Worm (Caenorhabditis elegans) whole organism, young adult: Measurements from ENCODE around the gene ZK863.8.

Experiments
- B0336.3 ChIP-seq: fragments of 200-800 bp; sonication (Bioruptor generic); IDR thresholded peaks from 2 replicates; pipeline ENCODE4 v1.3.6; 2022; ENCODE audit warnings: missing genetic modification characterization, missing compliant biosample characterization
- F49E8.2 ChIP-seq: sonication (generic microtip); optimal IDR thresholded peaks from 3 replicates; lab custom pipeline; 2017; ENCODE audit warnings: missing genetic modification characterization, mild to moderate bottlenecking, missing compliant biosample characterization, antibody characterized with exemption, moderate library complexity; ENCODE audit not compliant: insufficient read depth
- F57C9.4 ChIP-seq: sonication (generic microtip); optimal IDR thresholded peaks from 2 replicates; lab custom pipeline; 2017; ENCODE audit warnings: mild to moderate bottlenecking, missing genetic modification characterization, missing compliant biosample characterization
- K11D2.4 ChIP-seq: fragments of 200-800 bp; sonication (Bioruptor generic); IDR thresholded peaks from 2 replicates; pipeline ENCODE4 v1.3.6; 2022; ENCODE audit warnings: missing genetic modification reagents, missing genetic modification characterization, missing compliant biosample characterization
- T07F8.4 ChIP-seq: sonication (generic microtip); optimal IDR thresholded peaks from 2 replicates; lab custom pipeline; 2016; ENCODE audit warnings: mild to moderate bottlenecking, missing genetic modification characterization, moderate library complexity, missing compliant biosample characterization
- T26A5.8 ChIP-seq: sonication (generic microtip); optimal IDR thresholded peaks from 2 replicates; lab custom pipeline; 2016; ENCODE audit warnings: missing genetic modification characterization, missing compliant biosample characterization
- Y53G8AR.9 ChIP-seq: fragments of 200-800 bp; sonication (Bioruptor generic); conservative IDR thresholded peaks from 2 replicates; pipeline ENCODE4 v1.3.6; 2022; ENCODE audit warnings: missing genetic modification reagents, missing genetic modification characterization, missing compliant biosample characterization
- Y56A3A.18 ChIP-seq: fragments of 200-800 bp; sonication (Bioruptor generic); IDR thresholded peaks from 2 replicates; pipeline ENCODE4 v1.3.6; 2022; ENCODE audit warnings: missing genetic modification reagents, missing genetic modification characterization, missing compliant biosample characterization
- Y95B8A.8 ChIP-seq: fragments of 200-800 bp; sonication (Bioruptor generic); IDR thresholded peaks from 2 replicates; pipeline ENCODE4 v1.3.6; 2022; ENCODE audit warnings: missing genetic modification reagents, missing genetic modification characterization, missing compliant biosample characterization
- ama-1 ChIP-seq, 3 experiments: fragments of 150-350 bp in 1 of 3; sonication (generic microtip) in 2 of 3; optimal IDR thresholded peaks; 2 replicates each; lab custom pipeline; 2014 to 2018; ENCODE audit warnings: missing biosample characterization in 2 of 3, missing genetic modification characterization in 2 of 3, missing genetic modification reagents in 2 of 3
- atf-7 ChIP-seq: sonication (generic microtip); optimal IDR thresholded peaks from 2 replicates; lab custom pipeline; 2017; ENCODE audit warnings: mild to moderate bottlenecking, missing genetic modification characterization, missing compliant biosample characterization
- attf-6 ChIP-seq: fragments of 200-800 bp; sonication (Bioruptor generic); IDR thresholded peaks from 2 replicates; pipeline ENCODE4 v1.3.6; 2022; ENCODE audit warnings: missing genetic modification reagents, missing genetic modification characterization, missing compliant biosample characterization
- bed-1 ChIP-seq: fragments of 200-800 bp; sonication (Bioruptor generic); IDR thresholded peaks from 2 replicates; pipeline ENCODE4 v1.3.6; 2022; ENCODE audit warnings: missing genetic modification reagents, missing genetic modification characterization, missing compliant biosample characterization
- ceh-100 ChIP-seq: fragments of 200-800 bp; sonication (Bioruptor generic); IDR thresholded peaks from 2 replicates; pipeline ENCODE4 v1.3.6; 2022; ENCODE audit warnings: missing genetic modification reagents, missing genetic modification characterization, missing compliant biosample characterization
- ceh-40 ChIP-seq: fragments of 200-800 bp; sonication (Bioruptor generic); IDR thresholded peaks from 2 replicates; pipeline ENCODE4 v1.3.6; 2022; ENCODE audit warnings: missing genetic modification characterization, missing compliant biosample characterization
- ceh-58 ChIP-seq: fragments of 200-800 bp; sonication (Bioruptor generic); IDR thresholded peaks from 2 replicates; pipeline ENCODE4 v1.3.6; 2022; ENCODE audit warnings: missing genetic modification characterization, missing compliant biosample characterization
- ceh-91 ChIP-seq: fragments of 200-800 bp; sonication (Bioruptor generic); IDR thresholded peaks from 2 replicates; pipeline ENCODE4 v1.3.6; 2022; ENCODE audit warnings: missing genetic modification reagents, missing genetic modification characterization, missing compliant biosample characterization
- die-1 ChIP-seq: sonication (generic microtip); optimal IDR thresholded peaks from 2 replicates; lab custom pipeline; 2016; ENCODE audit warnings: missing genotype, mild to moderate bottlenecking, missing genetic modification characterization, missing compliant biosample characterization
- dpff-1 ChIP-seq: sonication (generic microtip); optimal IDR thresholded peaks from 2 replicates; lab custom pipeline; 2017; ENCODE audit warnings: mild to moderate bottlenecking, missing genetic modification characterization, missing compliant biosample characterization
- egl-44 ChIP-seq: fragments of 200-800 bp; sonication (Bioruptor generic); IDR thresholded peaks from 2 replicates; pipeline ENCODE4 v1.3.6; 2022; ENCODE audit warnings: missing genetic modification reagents, missing genetic modification characterization, missing compliant biosample characterization
- egrh-3 ChIP-seq: fragments of 200-800 bp; sonication (Bioruptor generic); IDR thresholded peaks from 2 replicates; pipeline ENCODE4 v1.3.6; 2022; ENCODE audit warnings: missing genetic modification reagents, missing genetic modification characterization, missing compliant biosample characterization
- him-1 ChIP-seq: sonication (generic microtip); optimal IDR thresholded peaks from 2 replicates; lab custom pipeline; 2016; ENCODE audit warnings: missing genotype, missing genetic modification reagents, missing genetic modification characterization, missing compliant biosample characterization
- hmg-1.2 ChIP-seq: fragments of 200-800 bp; sonication (Bioruptor generic); IDR thresholded peaks from 2 replicates; pipeline ENCODE4 v1.3.6; 2022; ENCODE audit warnings: missing genetic modification reagents, missing genetic modification characterization, missing compliant biosample characterization
- hrde-1 ChIP-seq: sonication (generic microtip); optimal IDR thresholded peaks from 2 replicates; lab custom pipeline; 2016; ENCODE audit warnings: missing genetic modification characterization, mild to moderate bottlenecking, missing compliant biosample characterization, moderate library complexity, missing genotype, missing genetic modification reagents, borderline replicate concordance
- lag-1 ChIP-seq: fragments of 200-800 bp; sonication (Bioruptor generic); IDR thresholded peaks from 2 replicates; pipeline ENCODE4 v1.3.6; 2022; ENCODE audit warnings: missing genetic modification reagents, missing genetic modification characterization, missing compliant biosample characterization
- let-526 ChIP-seq: fragments of 200-800 bp; sonication (Bioruptor generic); IDR thresholded peaks from 2 replicates; pipeline ENCODE4 v1.3.6; 2022; ENCODE audit warnings: missing genetic modification reagents, missing genetic modification characterization, missing compliant biosample characterization
- lin-35 ChIP-seq, 3 experiments: fragments of 150-350 bp in 2 of 3; sonication (generic microtip) in 1 of 3; optimal IDR thresholded peaks; 2 replicates each; lab custom pipeline; 2014 to 2018; ENCODE audit warnings: missing biosample characterization in 3 of 3, missing genetic modification characterization in 3 of 3, missing genetic modification reagents in 3 of 3
- madf-10 ChIP-seq: sonication (generic microtip); optimal IDR thresholded peaks from 2 replicates; lab custom pipeline; 2016; ENCODE audit warnings: mild to moderate bottlenecking, missing genetic modification characterization, missing compliant biosample characterization
- mel-28 ChIP-seq: sonication (generic microtip); optimal IDR thresholded peaks from 2 replicates; lab custom pipeline; 2016; ENCODE audit warnings: borderline replicate concordance, mild to moderate bottlenecking, missing genetic modification characterization, missing compliant biosample characterization
- mes-4 ChIP-seq: sonication (generic microtip); optimal IDR thresholded peaks from 2 replicates; lab custom pipeline; 2016; ENCODE audit warnings: missing genotype, missing genetic modification characterization, missing compliant biosample characterization
- mxl-1 ChIP-seq: sonication (generic microtip); optimal IDR thresholded peaks from 2 replicates; lab custom pipeline; 2016; ENCODE audit warnings: missing genetic modification characterization, missing compliant biosample characterization
- nfya-1 ChIP-seq: sonication (generic microtip); optimal IDR thresholded peaks from 2 replicates; lab custom pipeline; 2017; ENCODE audit warnings: antibody characterized with exemption, missing compliant biosample characterization, missing genetic modification characterization, borderline replicate concordance; ENCODE audit not compliant: insufficient read depth
- nfyb-1 ChIP-seq: fragments of 200-800 bp; sonication (Bioruptor generic); IDR thresholded peaks from 2 replicates; pipeline ENCODE4 v1.3.6; 2022; ENCODE audit warnings: missing genetic modification reagents, missing genetic modification characterization, missing compliant biosample characterization
- nhr-90 ChIP-seq: sonication (generic microtip); optimal IDR thresholded peaks from 2 replicates; lab custom pipeline; 2016; ENCODE audit warnings: missing genotype, mild to moderate bottlenecking, missing genetic modification characterization, missing compliant biosample characterization
- pbrm-1 ChIP-seq: fragments of 200-800 bp; sonication (Bioruptor generic); IDR thresholded peaks from 2 replicates; pipeline ENCODE4 v1.3.6; 2022; ENCODE audit warnings: missing genetic modification reagents, missing genetic modification characterization, missing compliant biosample characterization
- pha-4 ChIP-seq: fragments of 150-350 bp; sonication (generic microtip); optimal IDR thresholded peaks from 2 replicates; lab custom pipeline; 2014; ENCODE audit warnings: missing biosample characterization, missing genetic modification reagents, missing genetic modification characterization
- repo-1 ChIP-seq: sonication (generic microtip); optimal IDR thresholded peaks from 2 replicates; lab custom pipeline; 2017; ENCODE audit warnings: mild to moderate bottlenecking, missing genetic modification characterization, missing compliant biosample characterization
- snpc-1.3 ChIP-seq: sonication (generic microtip); optimal IDR thresholded peaks from 2 replicates; lab custom pipeline; 2017; ENCODE audit warnings: missing genetic modification characterization, mild to moderate bottlenecking, missing compliant biosample characterization, antibody characterized with exemption, moderate library complexity, missing genotype, missing genetic modification reagents; ENCODE audit not compliant: insufficient read depth
- snpc-4 ChIP-seq, 5 experiments: fragments of 150-350 bp in 1 of 5; sonication (generic microtip) in 4 of 5; optimal IDR thresholded peaks; 2 replicates each; lab custom pipeline; 2014 to 2018; ENCODE audit warnings: missing genetic modification characterization in 5 of 5, missing biosample characterization in 3 of 5, antibody characterized with exemption in 2 of 5, mild to moderate bottlenecking in 2 of 5, missing compliant biosample characterization in 2 of 5, missing genotype in 2 of 5, moderate library complexity in 2 of 5, missing genetic modification reagents in 1 of 5
- tlf-1 ChIP-seq: fragments of 200-800 bp; sonication (Bioruptor generic); optimal IDR thresholded peaks from 2 replicates; lab custom pipeline; 2018; ENCODE audit warnings: mild to moderate bottlenecking, missing genetic modification characterization, missing compliant biosample characterization
- unc-130 ChIP-seq: sonication (generic microtip); optimal IDR thresholded peaks from 2 replicates; lab custom pipeline; 2016; ENCODE audit warnings: missing genetic modification reagents, missing genetic modification characterization, missing compliant biosample characterization

Gene ZK863.8

ce11 chrV:12195845-12196244 is 8.5 kb upstream of the ZK863.8 start, which contains the start of gene ZK836.3:
Gene ZK836.3 (minus strand): TSS chrV:12195945.
- TF ChIP-seq lin-35 (GFP tag; optimal IDR thresholded peaks at IDR 0.05; lab: Kevin White, UChicago) (no peak), ceh-58 (GFP tag; lab: Robert Waterston, UW) (no peak), mel-28 (no peak), egrh-3 (no peak), dpff-1 (tag; lab: Kevin White, UChicago) (no peak), ceh-40 (GFP tag; lab: Robert Waterston, UW) (no peak), snpc-1.3 (tag; lab: Kevin White, UChicago) (no peak), pha-4 (tag; lab: Kevin White, UChicago) (no peak), madf-10 (tag; lab: Kevin White, UChicago) (no peak), repo-1 (tag; lab: Kevin White, UChicago) (no peak), lag-1 (no peak), him-1 (tag; lab: Kevin White, UChicago) (no peak), K11D2.4 (GFP tag; lab: Robert Waterston, UW) (no peak), B0336.3 (GFP tag; lab: Robert Waterston, UW) (no peak)

- TF ChIP-seq nfya-1 (no peak), Y95B8A.8 (0 out of 2 replicates have a peak, but pooled peaks have one; percentile 7), Y53G8AR.9 (GFP tag; lab: Robert Waterston, UW) (0 out of 2 replicates have a peak, but pooled peaks have one; percentile 14)
These were observed 7.0 kb upstream of the ZK863.8 start, which contains the start of gene ogdh-2 for ce11 chrV:12194275-12194674. Gene ogdh-2 (plus strand): TSS chrV:12194507.

- 0 out of 2 replicates have a peak, but pooled peaks have one; percentile 36 for TF ChIP-seq Y53G8AR.9 (GFP tag; lab: Robert Waterston, UW)
- TF ChIP-seq attf-6 (GFP tag; lab: Robert Waterston, UW): 0 out of 2 replicates have a peak, but pooled peaks have one; percentile 11
- TF ChIP-seq pbrm-1 (GFP tag; lab: Robert Waterston, UW): 0 out of 2 replicates have a peak, but pooled peaks have one; percentile 29
- TF ChIP-seq Y56A3A.18 (GFP tag; lab: Robert Waterston, UW): 0 out of 2 replicates have a peak, but pooled peaks have one; percentile 10
- 0 out of 2 replicates have a peak, but pooled peaks have one; percentile 8 for TF ChIP-seq hmg-1.2
- peak; percentile 58; the same call in 1 of the 2 replicates for TF ChIP-seq B0336.3 (GFP tag; lab: Robert Waterston, UW)
- 0 out of 2 replicates have a peak, but pooled peaks have one; percentile 23 for TF ChIP-seq ceh-100 (GFP tag; lab: Robert Waterston, UW)
- no peak for TF ChIP-seq K11D2.4 (GFP tag; lab: Robert Waterston, UW)
- no peak for TF ChIP-seq bed-1 (GFP tag; lab: Robert Waterston, UW)
- no peak for TF ChIP-seq T07F8.4
- peak; percentile 17; the same call in 1 of the 2 replicates for TF ChIP-seq nfyb-1 (GFP tag; lab: Robert Waterston, UW)
- TF ChIP-seq lin-35 (GFP tag; optimal IDR thresholded peaks at IDR 0.05; lab: Kevin White, UChicago): peak in 1 of 3 experiments; percentile 4
- no peak for TF ChIP-seq lag-1
- TF ChIP-seq ama-1 (optimal IDR thresholded peaks at IDR 0.05; lab: Kevin White, UChicago): peak; percentile 15
- TF ChIP-seq ama-1 (GFP tag; optimal IDR thresholded peaks at IDR 0.05; lab: Kevin White, UChicago): peak in 1 of 2 experiments; percentile 72
- peak; percentile 24 for TF ChIP-seq tlf-1
- TF ChIP-seq F57C9.4 (tag; lab: Kevin White, UChicago): no peak
- no peak for TF ChIP-seq T26A5.8 (tag; lab: Kevin White, UChicago)
- no peak for TF ChIP-seq unc-130 (GFP tag; lab: Kevin White, UChicago)
- peak; percentile 16 for TF ChIP-seq F49E8.2 (tag; lab: Kevin White, UChicago)
These were observed 4.8 kb upstream of the ZK863.8 start, which contains the start of gene rnp-1 for ce11 chrV:12192129-12192528. Gene rnp-1 (plus strand): TSS chrV:12192273.

ce11 chrV:12190943-12191569 is 3.7 kb upstream of the ZK863.8 start, which contains the start of gene dpy-30:
Gene dpy-30 (plus strand): TSS chrV:12191519.
- TF ChIP-seq mes-4 (tag; lab: Kevin White, UChicago) (no peak), egl-44 (no peak), lin-35 (GFP tag; optimal IDR thresholded peaks at IDR 0.05; lab: Kevin White, UChicago) (no peak), hrde-1 (tag; lab: Kevin White, UChicago) (no peak), atf-7 (tag; lab: Kevin White, UChicago) (no peak), nhr-90 (tag; lab: Kevin White, UChicago) (no peak), attf-6 (GFP tag; lab: Robert Waterston, UW) (no peak), snpc-4 (GFP tag; optimal IDR thresholded peaks at IDR 0.05; lab: Kevin White, UChicago) (no peak), snpc-4 (tag; optimal IDR thresholded peaks at IDR 0.05; lab: Kevin White, UChicago) (peak in 2 of 4 experiments; percentile 3 to 46), mxl-1 (tag; lab: Kevin White, UChicago) (no peak), let-526 (GFP tag; lab: Robert Waterston, UW) (no peak), Y95B8A.8 (no peak), ceh-91 (no peak), die-1 (no peak)
